Fruit fly (Drosophila melanogaster): ENCODE measurements around the gene CG31064.
A peak's percentile ranks its signal among the peaks of the same experiment; 100 is the strongest.

Gene CG31064

dm6 chr3R:27196866-27197265 is 42.0 kb downstream of the CG31064 start:
- TF ChIP-seq CG14655 (GFP tag; optimal IDR thresholded peaks at IDR 0.05) (no peak), CG13204 (GFP tag; optimal IDR thresholded peaks at IDR 0.05) (no peak), CG32121 (GFP tag; IDR thresholded peaks at IDR 0.05) (no peak), CG4496 (GFP tag; IDR thresholded peaks at IDR 0.05) (no peak), gl (tag; optimal IDR thresholded peaks at IDR 0.05) (no peak), CG15710 (tag; optimal IDR thresholded peaks at IDR 0.05) (no peak), Pif1A (GFP tag; optimal IDR thresholded peaks at IDR 0.05) (no peak), rn (GFP tag; IDR thresholded peaks at IDR 0.05) (no peak), CG8301 (tag; optimal IDR thresholded peaks at IDR 0.05) (no peak), Pif1B (GFP tag; optimal IDR thresholded peaks at IDR 0.05) (no peak), CG10348 (GFP tag; IDR thresholded peaks at IDR 0.05) (no peak), fd96Ca (GFP tag; IDR thresholded peaks at IDR 0.05) (no peak), CG17806 (tag; optimal IDR thresholded peaks at IDR 0.05) (no peak), Snoo (tag; optimal IDR thresholded peaks at IDR 0.05) (no peak), CG9948 (tag; optimal IDR thresholded peaks at IDR 0.05) (no peak), Ets98B (GFP tag; IDR thresholded peaks at IDR 0.05) (no peak), CG8159 (tag; optimal IDR thresholded peaks at IDR 0.05) (no peak), D1 (tag; optimal IDR thresholded peaks at IDR 0.05) (no peak), EcR (GFP tag; optimal IDR thresholded peaks at IDR 0.05) (no peak)

dm6 chr3R:27194106-27194505 is 44.8 kb downstream of the CG31064 start, which contains the start of gene Ser:
TSS of gene Ser (minus strand) at chr3R:27194267.
- peak; percentile 35 for TF ChIP-seq CG13204 (GFP tag; optimal IDR thresholded peaks at IDR 0.05)
- no peak for TF ChIP-seq CG9948 (tag; optimal IDR thresholded peaks at IDR 0.05)
- peak; percentile 10 for TF ChIP-seq Pif1B (GFP tag; optimal IDR thresholded peaks at IDR 0.05)
- 0 out of 2 replicates have a peak, but pooled peaks have one; percentile 27 for TF ChIP-seq CG32121 (GFP tag; IDR thresholded peaks at IDR 0.05)
- peak; percentile 14 for TF ChIP-seq gl (tag; optimal IDR thresholded peaks at IDR 0.05)
- peak; percentile 28 for TF ChIP-seq EcR (GFP tag; optimal IDR thresholded peaks at IDR 0.05)
- TF ChIP-seq Ets98B (GFP tag; IDR thresholded peaks at IDR 0.05): peak; percentile 40; the same call in 1 of the 2 replicates
- no peak for TF ChIP-seq CG12605 (GFP tag; IDR thresholded peaks at IDR 0.05)
- TF ChIP-seq CG15710 (tag; optimal IDR thresholded peaks at IDR 0.05): no peak
- TF ChIP-seq Snoo (tag; optimal IDR thresholded peaks at IDR 0.05): peak; percentile 31
- TF ChIP-seq fd96Ca (GFP tag; IDR thresholded peaks at IDR 0.05): 0 out of 3 replicates have a peak, but pooled peaks have one; percentile 37

- TF ChIP-seq gl (tag; optimal IDR thresholded peaks at IDR 0.05) (no peak), CG34367 (tag; optimal IDR thresholded peaks at IDR 0.05) (peak; percentile 23), CG13204 (GFP tag; optimal IDR thresholded peaks at IDR 0.05) (no peak), fd96Ca (GFP tag; IDR thresholded peaks at IDR 0.05) (no peak), D1 (tag; optimal IDR thresholded peaks at IDR 0.05) (no peak), rn (GFP tag; IDR thresholded peaks at IDR 0.05) (0 out of 2 replicates have a peak, but pooled peaks have one; percentile 21), CG14655 (GFP tag; optimal IDR thresholded peaks at IDR 0.05) (peak; percentile 62), CG9948 (tag; optimal IDR thresholded peaks at IDR 0.05) (peak; percentile 22), CG4496 (GFP tag; IDR thresholded peaks at IDR 0.05) (peak; percentile 77), Ets98B (GFP tag; IDR thresholded peaks at IDR 0.05) (peak; percentile 17; the same call in 1 of the 2 replicates), CG32121 (GFP tag; IDR thresholded peaks at IDR 0.05) (peak; percentile 46; the same call in 1 of the 2 replicates), CG8159 (tag; optimal IDR thresholded peaks at IDR 0.05) (peak; percentile 35), CG15710 (tag; optimal IDR thresholded peaks at IDR 0.05) (peak; percentile 41), CG17806 (tag; optimal IDR thresholded peaks at IDR 0.05) (peak; percentile 47), CG8301 (tag; optimal IDR thresholded peaks at IDR 0.05) (peak; percentile 58)
Observed at dm6 chr3R:27193079-27193478, 45.8 kb downstream of the CG31064 start.

- TF ChIP-seq CG9948 (tag; optimal IDR thresholded peaks at IDR 0.05) (no peak), Pif1B (GFP tag; optimal IDR thresholded peaks at IDR 0.05) (no peak), D1 (tag; optimal IDR thresholded peaks at IDR 0.05) (no peak), CG32121 (GFP tag; IDR thresholded peaks at IDR 0.05) (no peak), rn (GFP tag; IDR thresholded peaks at IDR 0.05) (no peak), CG4496 (GFP tag; IDR thresholded peaks at IDR 0.05) (no peak), CG8301 (tag; optimal IDR thresholded peaks at IDR 0.05) (no peak), gl (tag; optimal IDR thresholded peaks at IDR 0.05) (no peak), CG15710 (tag; optimal IDR thresholded peaks at IDR 0.05) (no peak), EcR (GFP tag; optimal IDR thresholded peaks at IDR 0.05) (no peak), fd96Ca (GFP tag; IDR thresholded peaks at IDR 0.05) (no peak), Pif1A (GFP tag; optimal IDR thresholded peaks at IDR 0.05) (no peak), CG17806 (tag; optimal IDR thresholded peaks at IDR 0.05) (no peak)
Observed at dm6 chr3R:27186849-27187248, 52.0 kb downstream of the CG31064 start.

dm6 chr3R:27185933-27186571 is 52.8 kb downstream of the CG31064 start:
- TF ChIP-seq Pif1B (GFP tag; optimal IDR thresholded peaks at IDR 0.05) (peak; percentile 39), CG17806 (tag; optimal IDR thresholded peaks at IDR 0.05) (peak; percentile 55), CG32121 (GFP tag; IDR thresholded peaks at IDR 0.05) (peak; percentile 29; the same call in 1 of the 2 replicates), CG8159 (tag; optimal IDR thresholded peaks at IDR 0.05) (peak; percentile 56), fd96Ca (GFP tag; IDR thresholded peaks at IDR 0.05) (peak; percentile 67), EcR (GFP tag; optimal IDR thresholded peaks at IDR 0.05) (peak; percentile 84), CG4496 (GFP tag; IDR thresholded peaks at IDR 0.05) (peak; percentile 66; the same call in 2 of the 3 replicates), D1 (tag; optimal IDR thresholded peaks at IDR 0.05) (no peak), CG10348 (GFP tag; IDR thresholded peaks at IDR 0.05) (no peak), CG14655 (GFP tag; optimal IDR thresholded peaks at IDR 0.05) (peak; percentile 65), CG15710 (tag; optimal IDR thresholded peaks at IDR 0.05) (peak; percentile 57), Pif1A (GFP tag; optimal IDR thresholded peaks at IDR 0.05) (peak; percentile 64), Ets98B (GFP tag; IDR thresholded peaks at IDR 0.05) (no peak), CG12605 (GFP tag; IDR thresholded peaks at IDR 0.05) (no peak), Snoo (tag; optimal IDR thresholded peaks at IDR 0.05) (peak; percentile 61), gl (tag; optimal IDR thresholded peaks at IDR 0.05) (no peak), CG9948 (tag; optimal IDR thresholded peaks at IDR 0.05) (peak; percentile 47), CG34367 (tag; optimal IDR thresholded peaks at IDR 0.05) (peak; percentile 12), CG13204 (GFP tag; optimal IDR thresholded peaks at IDR 0.05) (peak; percentile 93), CG8301 (tag; optimal IDR thresholded peaks at IDR 0.05) (peak; percentile 34), rn (GFP tag; IDR thresholded peaks at IDR 0.05) (no peak)

Data from whole organism, pupa.